Fruit fly (Drosophila melanogaster) Kc167 (cell line): Measurements from ENCODE around the gene CG12009.

ENCODE experiments used
- Myc ChIP-seq: fragments of >200 bp; optimal IDR thresholded peaks from 2 replicates; lab custom pipeline; 2017; ENCODE audit warnings: missing external identifiers
- Sin3A ChIP-seq: fragments of >200 bp; optimal IDR thresholded peaks from 2 replicates; lab custom pipeline; 2018; ENCODE audit warnings: missing external identifiers
- h ChIP-seq: fragments of >200 bp; optimal IDR thresholded peaks from 3 replicates; lab custom pipeline; 2018; ENCODE audit warnings: missing external identifiers
- insv ChIP-seq: fragments of >200 bp; optimal IDR thresholded peaks from 3 replicates; lab custom pipeline; 2018; ENCODE audit warnings: missing external identifiers
- psq ChIP-seq: fragments of >200 bp; optimal IDR thresholded peaks from 2 replicates; lab custom pipeline; 2017; ENCODE audit warnings: missing external identifiers
- ttk ChIP-seq: sonication (Bioruptor generic); optimal IDR thresholded peaks from 2 replicates; lab custom pipeline; 2017; ENCODE audit warnings: missing external identifiers

The CG12009 gene

DNA sequence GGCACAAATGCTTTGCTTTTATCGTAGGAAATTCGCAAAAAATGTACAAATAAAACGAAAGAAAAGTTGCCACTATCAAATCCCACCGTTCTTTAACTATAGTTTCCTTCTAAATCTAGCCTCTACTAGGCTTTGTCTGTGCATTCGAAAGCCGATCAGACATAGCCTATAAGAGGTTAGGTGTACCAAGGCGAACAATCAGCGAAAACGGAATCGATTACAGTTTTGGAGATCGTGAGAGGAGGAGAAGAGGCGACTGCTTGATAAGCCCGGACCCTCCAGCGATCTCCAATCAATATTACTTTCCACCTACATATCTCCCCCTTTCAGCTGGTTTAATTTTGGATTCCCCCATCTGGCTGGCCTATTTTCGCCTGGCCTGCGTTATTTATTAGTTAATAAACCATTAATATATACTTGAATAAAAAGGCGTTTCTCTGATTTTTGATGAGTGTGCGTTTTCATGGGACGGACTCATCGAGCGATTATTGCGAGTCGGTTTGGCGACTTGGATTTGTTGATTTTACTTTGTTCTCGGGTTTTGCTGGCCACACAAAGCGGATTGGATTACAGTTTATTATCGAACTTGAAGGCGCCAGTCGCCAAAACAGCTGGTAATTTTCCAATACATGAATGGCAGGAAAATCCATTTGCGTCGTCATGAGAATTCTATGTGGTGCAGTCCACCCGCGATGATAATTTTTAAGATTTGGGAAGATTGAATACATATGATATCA is 40.2 kb upstream of the CG12009 start:
- TF ChIP-seq Myc (lab: Kevin White, UChicago) = no peak
- no peak for TF ChIP-seq psq (lab: Kevin White, UChicago)
- TF ChIP-seq Sin3A (lab: Kevin White, UChicago) = no peak
- TF ChIP-seq ttk (lab: Kevin White, UChicago) = no peak

DNA sequence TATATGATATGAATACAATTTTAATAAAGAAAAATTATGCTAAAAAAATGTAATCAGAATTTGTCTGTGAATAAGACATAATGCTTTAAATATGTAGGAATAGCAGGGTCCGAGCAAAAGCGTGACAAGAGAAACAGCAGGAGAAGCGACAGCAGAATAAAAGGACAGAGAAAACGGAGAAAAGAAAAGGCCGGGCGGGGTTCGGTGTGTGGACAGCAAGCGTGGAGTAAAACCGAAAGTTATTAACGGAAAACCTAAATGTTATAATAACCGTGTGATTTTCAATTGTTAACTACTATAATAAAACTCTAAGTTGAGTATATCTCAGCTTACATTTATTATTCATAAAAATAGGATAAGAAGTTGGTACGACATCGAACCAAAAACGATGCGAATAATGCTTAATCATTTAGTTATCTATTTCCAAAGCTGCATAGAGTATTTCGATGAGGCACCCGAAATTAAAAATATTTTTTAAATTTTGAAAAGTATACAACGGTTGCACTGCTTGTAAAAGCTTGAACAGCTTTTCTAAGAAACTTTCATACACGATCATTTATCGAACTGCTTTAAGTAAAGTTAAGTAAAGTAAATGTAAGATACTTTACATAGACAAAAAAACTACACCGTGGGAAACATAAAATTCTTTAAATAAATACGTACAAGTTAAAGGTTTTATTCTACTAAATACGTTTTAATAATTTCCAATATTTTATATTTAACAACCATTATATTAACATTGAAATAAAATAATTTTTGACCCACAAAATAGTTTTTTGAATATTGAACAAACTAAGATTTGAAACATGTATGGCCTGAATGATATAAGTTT is 39.4 kb upstream of the CG12009 start:
- TF ChIP-seq Sin3A (lab: Kevin White, UChicago) (no peak), psq (lab: Kevin White, UChicago) (no peak), h (no peak), insv (lab: Kevin White, UChicago) (no peak), ttk (lab: Kevin White, UChicago) (no peak), Myc (lab: Kevin White, UChicago) (no peak)

DNA sequence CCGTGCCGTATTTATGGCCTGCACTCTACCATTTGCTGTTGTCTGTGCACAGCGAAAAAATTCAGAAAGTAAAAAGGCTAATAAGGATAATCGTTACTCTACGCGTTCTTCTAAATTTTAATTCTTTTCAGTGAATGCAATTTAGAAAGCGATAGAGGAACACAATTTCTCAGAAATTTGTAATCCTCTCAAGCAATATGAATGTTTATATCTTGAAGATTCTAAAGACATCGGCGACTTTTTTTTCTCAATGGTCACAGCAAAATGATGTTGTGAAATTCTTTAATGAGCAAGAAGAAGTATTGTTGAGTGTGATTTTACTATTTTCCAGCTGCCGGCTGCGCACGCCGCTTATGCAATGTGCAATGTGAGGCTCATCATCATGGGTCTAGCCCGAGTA is 38.4 kb upstream of the CG12009 start:
- TF ChIP-seq insv (lab: Kevin White, UChicago) (no peak), psq (lab: Kevin White, UChicago) (no peak), Myc (lab: Kevin White, UChicago) (no peak), ttk (lab: Kevin White, UChicago) (no peak), h (no peak), Sin3A (lab: Kevin White, UChicago) (no peak)

DNA sequence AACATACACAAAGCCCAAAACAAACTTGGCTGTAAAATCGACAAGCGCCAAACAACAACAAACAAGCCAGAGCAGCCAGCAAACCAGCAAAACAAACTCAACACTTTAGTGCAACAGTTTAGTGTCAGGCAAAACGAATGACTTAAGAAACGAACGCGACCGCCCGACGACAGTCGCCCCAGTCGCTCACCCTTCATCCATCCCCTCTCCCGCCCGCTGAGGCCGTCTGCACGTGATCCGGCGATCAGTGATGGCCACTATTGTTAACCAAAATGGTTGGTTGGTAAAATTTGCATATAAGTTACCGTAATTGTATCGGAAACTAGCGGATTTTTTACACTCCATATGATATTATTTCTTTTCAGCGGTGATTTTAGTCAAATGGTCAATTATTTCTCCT is 37.6 kb upstream of the CG12009 start:
- no peak for TF ChIP-seq ttk (lab: Kevin White, UChicago)
- no peak for TF ChIP-seq Sin3A (lab: Kevin White, UChicago)
- no peak for TF ChIP-seq h
- no peak for TF ChIP-seq insv (lab: Kevin White, UChicago)
- no peak for TF ChIP-seq psq (lab: Kevin White, UChicago)
- TF ChIP-seq Myc (lab: Kevin White, UChicago) = no peak

DNA sequence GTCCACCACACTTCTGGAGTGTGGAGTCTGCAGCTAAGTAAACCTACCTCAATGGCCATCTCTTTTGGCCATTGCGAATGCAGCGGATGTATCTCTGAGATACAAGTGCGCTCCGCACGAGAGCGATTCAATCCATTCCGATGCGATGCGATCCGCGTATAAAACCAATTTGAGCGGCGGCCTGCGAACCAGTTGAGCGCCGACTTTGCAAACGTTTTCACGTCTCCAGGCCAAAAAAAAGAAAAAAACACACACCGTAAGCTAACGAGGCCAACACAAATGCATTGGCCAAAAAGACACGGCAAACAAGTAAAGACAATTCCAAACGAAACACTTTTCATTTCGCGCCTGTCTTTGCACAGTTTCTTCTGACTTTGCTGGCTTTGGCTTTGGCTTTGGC is 33.6 kb upstream of the CG12009 start, which contains the start of gene ckd:
ckd (plus strand) TSS at position 189 of the 400 bp plus-strand sequence.
- TF ChIP-seq psq (lab: Kevin White, UChicago) (no peak), h (no peak), insv (lab: Kevin White, UChicago) (no peak), Myc (lab: Kevin White, UChicago) (no peak), Sin3A (lab: Kevin White, UChicago) (no peak), ttk (lab: Kevin White, UChicago) (no peak)

DNA sequence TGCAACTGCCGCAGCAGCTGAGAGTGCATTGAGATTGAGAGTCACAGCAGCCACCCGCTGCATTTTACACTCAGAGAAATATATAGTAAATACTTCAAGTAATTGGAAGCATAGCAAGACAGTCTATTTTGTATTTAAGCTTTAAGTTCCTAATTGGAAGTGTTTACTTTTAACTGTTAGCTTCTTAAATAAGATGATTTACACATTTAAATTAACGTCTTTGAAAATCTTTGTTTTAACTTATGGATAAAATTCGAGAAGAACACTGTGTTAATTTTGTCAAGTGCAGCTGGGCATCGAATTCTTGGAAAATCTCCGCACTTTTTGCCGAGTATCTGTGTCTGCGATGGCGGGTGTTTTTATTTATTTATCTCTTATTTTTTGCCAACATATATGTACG is 31.6 kb upstream of the CG12009 start:
- TF ChIP-seq Sin3A (lab: Kevin White, UChicago) = no peak
- TF ChIP-seq insv (lab: Kevin White, UChicago) = no peak
- TF ChIP-seq h = no peak
- no peak for TF ChIP-seq psq (lab: Kevin White, UChicago)
- no peak for TF ChIP-seq ttk (lab: Kevin White, UChicago)
- no peak for TF ChIP-seq Myc (lab: Kevin White, UChicago)

DNA sequence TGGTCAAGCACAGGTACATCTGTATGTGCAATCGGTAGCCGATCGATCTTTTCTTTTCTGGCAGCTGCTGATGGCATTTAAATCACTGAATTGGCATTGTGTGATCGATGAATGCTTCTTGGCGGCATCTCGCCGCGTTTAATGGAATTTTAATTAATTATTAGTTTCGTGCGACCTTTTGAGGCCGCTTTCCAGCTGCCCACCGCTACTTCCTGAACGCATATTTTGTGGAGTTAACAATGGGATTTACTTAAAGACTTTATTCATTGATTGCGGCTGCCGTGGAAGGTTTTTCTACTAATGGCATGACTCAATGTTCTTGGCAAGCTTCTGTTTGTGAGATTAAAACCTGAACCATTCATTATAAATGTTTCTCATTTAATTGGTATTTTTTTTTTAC is 29.6 kb upstream of the CG12009 start:
- no peak for TF ChIP-seq insv (lab: Kevin White, UChicago)
- TF ChIP-seq Myc (lab: Kevin White, UChicago) = no peak
- TF ChIP-seq ttk (lab: Kevin White, UChicago) = no peak
- no peak for TF ChIP-seq h
- no peak for TF ChIP-seq Sin3A (lab: Kevin White, UChicago)
- TF ChIP-seq psq (lab: Kevin White, UChicago) = no peak

DNA sequence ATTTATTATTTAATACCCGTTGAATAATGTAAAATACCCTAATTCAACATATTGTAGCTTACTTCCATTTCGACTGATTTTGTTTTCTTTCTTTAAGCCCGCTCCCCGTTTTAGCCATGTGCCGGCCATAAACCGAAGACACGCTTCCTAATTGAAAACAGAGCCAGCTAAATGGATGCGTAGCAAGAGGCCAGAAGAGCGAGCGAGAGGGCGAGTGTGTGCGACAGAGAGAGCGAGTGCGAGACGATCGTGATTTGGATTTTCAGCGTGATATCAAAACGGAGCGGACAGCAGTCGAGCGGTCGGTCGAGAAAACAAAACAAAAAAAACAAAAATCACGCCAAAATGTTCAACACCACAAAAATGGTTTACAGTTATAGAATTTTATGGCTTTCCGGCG is 25.0 kb upstream of the CG12009 start:
- TF ChIP-seq ttk (lab: Kevin White, UChicago) = no peak

DNA sequence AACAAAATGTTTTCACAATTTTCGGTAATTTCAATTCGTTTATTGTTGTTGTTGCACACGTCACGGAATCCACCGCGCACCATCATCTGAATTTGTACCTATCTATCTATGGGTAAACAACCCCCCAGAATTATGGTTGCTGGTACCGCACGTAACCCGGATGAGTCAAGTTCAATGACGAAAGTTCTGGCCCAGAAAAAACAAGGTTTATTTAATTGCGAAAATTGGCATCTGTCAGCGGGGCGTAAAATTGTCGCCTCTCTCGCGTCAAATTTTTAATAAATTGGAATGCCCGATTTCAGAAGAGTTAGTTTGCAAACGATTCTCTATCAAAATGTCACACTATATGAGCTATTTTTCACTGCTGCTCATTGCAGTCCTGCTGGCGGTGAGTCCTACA is 23.1 kb upstream of the CG12009 start, which contains the start of gene CG34265:
CG34265 (plus strand) TSS at position 301 of the 400 bp plus-strand sequence.
- TF ChIP-seq ttk (lab: Kevin White, UChicago) = no peak
- TF ChIP-seq h = no peak
- no peak for TF ChIP-seq Sin3A (lab: Kevin White, UChicago)
- TF ChIP-seq Myc (lab: Kevin White, UChicago) = no peak
- TF ChIP-seq insv (lab: Kevin White, UChicago) = no peak
- TF ChIP-seq psq (lab: Kevin White, UChicago) = no peak

DNA sequence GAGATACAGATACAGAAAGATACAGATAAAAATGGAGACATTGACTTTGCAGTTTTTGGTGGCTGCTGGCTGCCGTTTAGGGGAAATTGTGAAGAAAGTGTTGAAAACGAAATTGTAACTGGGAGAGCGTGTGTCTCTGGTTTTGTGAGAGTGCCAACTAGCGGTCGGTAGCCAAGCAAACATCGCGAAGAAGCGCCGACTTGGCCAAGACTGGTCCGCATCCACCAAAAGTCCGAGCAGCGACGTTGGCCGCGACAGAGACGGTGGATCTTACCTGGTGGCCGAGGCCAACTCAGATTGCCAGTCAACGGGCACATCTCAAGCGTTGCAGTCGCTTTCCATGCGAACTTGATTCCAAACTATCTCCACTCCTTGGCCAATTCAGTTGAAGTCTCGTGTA is 20.5 kb upstream of the CG12009 start, which contains the start of gene CG14960:
CG14960 (plus strand) TSS at position 301 of the 400 bp plus-strand sequence.
- no peak for TF ChIP-seq h
- no peak for TF ChIP-seq ttk (lab: Kevin White, UChicago)
- TF ChIP-seq Myc (lab: Kevin White, UChicago) = no peak
- no peak for TF ChIP-seq psq (lab: Kevin White, UChicago)
- no peak for TF ChIP-seq insv (lab: Kevin White, UChicago)
- TF ChIP-seq Sin3A (lab: Kevin White, UChicago) = no peak

DNA sequence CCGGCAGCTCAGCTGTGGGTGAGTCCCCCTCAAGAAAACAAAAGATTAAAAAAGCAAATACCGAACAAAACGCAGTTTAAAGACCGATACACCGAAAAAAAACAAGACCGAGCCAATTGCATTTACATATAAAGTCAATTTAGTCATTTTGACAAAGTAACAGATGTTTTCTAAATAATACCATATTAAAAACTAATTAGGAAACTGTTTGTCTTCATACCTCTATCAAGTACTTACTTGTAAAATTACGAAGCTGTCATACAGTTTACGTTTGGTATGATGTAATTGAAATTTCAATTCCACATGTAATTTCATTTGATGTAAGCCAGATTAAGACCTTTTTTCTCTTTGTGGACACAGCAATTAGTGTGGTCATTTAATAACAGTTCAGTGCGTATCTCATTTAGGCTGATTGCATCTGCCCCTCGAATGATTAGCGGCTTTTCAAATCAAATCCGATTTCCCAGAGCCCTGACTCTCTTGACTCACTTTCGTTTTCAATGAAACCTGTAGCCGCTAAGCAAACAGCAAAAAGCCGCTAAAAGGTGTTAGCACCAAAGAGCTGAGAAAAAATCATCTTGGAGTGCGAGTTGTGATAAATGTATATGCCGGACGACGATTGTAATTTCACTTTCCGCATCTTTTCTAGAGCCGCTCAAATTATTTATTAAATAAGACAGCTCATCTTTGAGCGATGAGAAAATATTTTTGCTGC is 16.6 kb upstream of the CG12009 start:
- TF ChIP-seq psq (lab: Kevin White, UChicago) = no peak
- TF ChIP-seq insv (lab: Kevin White, UChicago) = no peak
- no peak for TF ChIP-seq ttk (lab: Kevin White, UChicago)
- no peak for TF ChIP-seq Sin3A (lab: Kevin White, UChicago)
- no peak for TF ChIP-seq Myc (lab: Kevin White, UChicago)
- TF ChIP-seq h = no peak
